Fruit fly (Drosophila melanogaster) whole organism, pupa: ENCODE data around the gene CG15019.

Experiments used
- CG10348 ChIP-seq: fragments of 200-800 bp; sonication (Bioruptor generic); IDR thresholded peaks from 2 replicates; pipeline ENCODE4 v1.3.6; 2022; ENCODE audit warnings: missing biosample characterization, missing genetic modification characterization
- CG12605 ChIP-seq: fragments of 200-800 bp; sonication (Bioruptor generic); IDR thresholded peaks from 2 replicates; pipeline ENCODE4 v1.3.6; 2022; ENCODE audit warnings: missing biosample characterization, missing genetic modification characterization
- CG14655 ChIP-seq: fragments of 200-800 bp; sonication (Bioruptor generic); optimal IDR thresholded peaks from 3 replicates; lab custom pipeline; 2017; ENCODE audit warnings: mild to moderate bottlenecking, missing biosample characterization, missing genetic modification reagents, missing genetic modification characterization
- CG15710 ChIP-seq: fragments of 200-800 bp; sonication (Bioruptor generic); optimal IDR thresholded peaks from 2 replicates; lab custom pipeline; 2018; ENCODE audit warnings: missing biosample characterization, mild to moderate bottlenecking, missing genetic modification characterization, moderate library complexity
- CG17806 ChIP-seq: fragments of 200-800 bp; sonication (Bioruptor generic); optimal IDR thresholded peaks from 2 replicates; lab custom pipeline; 2018; ENCODE audit warnings: missing biosample characterization, mild to moderate bottlenecking, missing genetic modification characterization, moderate library complexity
- CG32121 ChIP-seq: fragments of 200-800 bp; sonication (Bioruptor generic); IDR thresholded peaks from 2 replicates; pipeline ENCODE4 v1.3.6; 2022; ENCODE audit warnings: missing biosample characterization, missing genetic modification characterization
- CG9948 ChIP-seq: fragments of 200-800 bp; sonication (Bioruptor generic); optimal IDR thresholded peaks from 2 replicates; lab custom pipeline; 2018; ENCODE audit warnings: missing biosample characterization, mild to moderate bottlenecking, missing genetic modification characterization, moderate library complexity
- D1 ChIP-seq: fragments of 200-800 bp; sonication (Bioruptor generic); optimal IDR thresholded peaks from 2 replicates; lab custom pipeline; 2018; ENCODE audit warnings: missing biosample characterization, mild to moderate bottlenecking, missing genetic modification characterization, moderate library complexity
- EcR ChIP-seq: fragments of 200-800 bp; sonication (Bioruptor generic); optimal IDR thresholded peaks from 3 replicates; lab custom pipeline; 2019; ENCODE audit warnings: missing biosample characterization, missing genetic modification characterization, mild to moderate bottlenecking, moderate library complexity, missing genetic modification reagents
- Pif1A ChIP-seq: fragments of 200-800 bp; sonication (Bioruptor generic); optimal IDR thresholded peaks from 3 replicates; lab custom pipeline; 2016; ENCODE audit warnings: missing biosample characterization, missing genetic modification characterization
- Snoo ChIP-seq: fragments of 200-800 bp; sonication (Bioruptor generic); optimal IDR thresholded peaks from 3 replicates; lab custom pipeline; 2017; ENCODE audit warnings: missing biosample characterization, mild to moderate bottlenecking, missing genetic modification characterization, inconsistent platforms
- fd96Ca ChIP-seq: fragments of 200-800 bp; sonication (Bioruptor generic); IDR thresholded peaks from 3 replicates; pipeline ENCODE4 v1.3.6; 2022; ENCODE audit warnings: missing biosample characterization, missing genetic modification characterization
- gl ChIP-seq: fragments of 200-800 bp; sonication (Bioruptor generic); optimal IDR thresholded peaks from 2 replicates; lab custom pipeline; 2018; ENCODE audit warnings: missing biosample characterization, mild to moderate bottlenecking, missing genetic modification characterization
- rn ChIP-seq: fragments of 200-800 bp; sonication (Bioruptor generic); IDR thresholded peaks from 2 replicates; pipeline ENCODE4 v1.3.6; 2022; ENCODE audit warnings: missing biosample characterization, missing genetic modification characterization

DNA sequence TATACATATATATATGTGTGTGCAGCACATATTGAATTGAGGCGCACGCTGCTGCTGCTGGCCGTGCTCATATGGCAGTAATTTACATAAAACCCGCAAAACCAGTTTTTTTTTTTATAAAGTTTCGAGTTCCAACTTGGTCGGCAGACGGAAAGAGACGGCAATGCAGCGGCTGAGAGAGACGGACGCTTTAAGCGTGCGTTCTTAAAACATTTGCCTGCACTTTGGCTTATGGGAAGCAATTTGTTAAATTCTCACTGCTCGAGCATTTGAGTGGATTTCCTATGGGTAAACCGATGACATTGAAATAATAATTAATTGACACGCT, 45.5 kb downstream of the CG15019 start:
- TF ChIP-seq rn, result no peak
- no peak for TF ChIP-seq D1 (tag; lab: Kevin White, UChicago)
- no peak for TF ChIP-seq CG12605 (GFP tag; lab: Robert Waterston, UW)
- peak; percentile 16 for TF ChIP-seq EcR (GFP tag; lab: Kevin White, UChicago)
- no peak for TF ChIP-seq CG9948
- TF ChIP-seq CG15710, result no peak
- TF ChIP-seq CG17806 (tag; lab: Kevin White, UChicago), result no peak
- TF ChIP-seq gl (tag; lab: Kevin White, UChicago), result no peak
- no peak for TF ChIP-seq CG14655
- no peak for TF ChIP-seq CG10348 (GFP tag; lab: Robert Waterston, UW)
- TF ChIP-seq Snoo (tag; lab: Kevin White, UChicago), result no peak
- TF ChIP-seq Pif1A (GFP tag; lab: Kevin White, UChicago), result no peak
- no peak for TF ChIP-seq CG32121 (GFP tag; lab: Robert Waterston, UW)
- no peak for TF ChIP-seq fd96Ca (GFP tag; lab: Robert Waterston, UW)
